Fruit fly (Drosophila melanogaster) whole organism, embryonic: ENCODE results near the gene CAH16.

Experiments
- CG10267 ChIP-seq: fragments of 200-800 bp; sonication (Bioruptor generic); optimal IDR thresholded peaks from 2 replicates; lab custom pipeline; 2018; ENCODE audit warnings: missing biosample characterization, mild to moderate bottlenecking, missing genetic modification characterization, moderate library complexity
- CG10431 ChIP-seq: fragments of 200-800 bp; sonication (Bioruptor generic); optimal IDR thresholded peaks from 3 replicates; lab custom pipeline; 2018; ENCODE audit warnings: missing biosample characterization, mild to moderate bottlenecking, missing genetic modification characterization
- CG15514 ChIP-seq: fragments of 200-800 bp; sonication (Bioruptor generic); optimal IDR thresholded peaks from 3 replicates; lab custom pipeline; 2017; ENCODE audit warnings: missing biosample characterization, missing genetic modification characterization, mild to moderate bottlenecking, moderate library complexity, missing genetic modification reagents
- CG17359 ChIP-seq: fragments of 200-800 bp; sonication (Bioruptor generic); optimal IDR thresholded peaks from 3 replicates; lab custom pipeline; 2018; ENCODE audit warnings: missing biosample characterization, mild to moderate bottlenecking, missing genetic modification characterization, moderate library complexity
- CG17829 ChIP-seq: fragments of 200-800 bp; optimal IDR thresholded peaks from 2 replicates; lab custom pipeline; 2019; ENCODE audit warnings: missing biosample characterization, mild to moderate bottlenecking, missing genetic modification characterization, moderate library complexity
- CG30020 ChIP-seq: fragments of 200-800 bp; optimal IDR thresholded peaks from 2 replicates; lab custom pipeline; 2019; ENCODE audit warnings: missing biosample characterization, mild to moderate bottlenecking, missing genetic modification characterization, moderate library complexity
- CG31365 ChIP-seq: fragments of 200-800 bp; sonication (Bioruptor generic); optimal IDR thresholded peaks from 2 replicates; lab custom pipeline; 2018; ENCODE audit warnings: missing biosample characterization, mild to moderate bottlenecking, missing genetic modification characterization
- CG33557 ChIP-seq: fragments of 200-800 bp; sonication (Bioruptor generic); optimal IDR thresholded peaks from 2 replicates; lab custom pipeline; 2019; ENCODE audit warnings: missing biosample characterization, mild to moderate bottlenecking, missing genetic modification characterization, moderate library complexity
- CG3407 ChIP-seq: fragments of 200-800 bp; sonication (Bioruptor generic); optimal IDR thresholded peaks from 2 replicates; lab custom pipeline; 2018; ENCODE audit warnings: missing biosample characterization, mild to moderate bottlenecking, missing genetic modification characterization
- CG3847 ChIP-seq: fragments of 200-800 bp; sonication (Bioruptor generic); IDR thresholded peaks from 2 replicates; pipeline ENCODE4 v1.3.6; 2022; ENCODE audit warnings: missing biosample characterization, missing genetic modification characterization
- CG5245 ChIP-seq: fragments of 200-800 bp; sonication (Bioruptor generic); optimal IDR thresholded peaks from 3 replicates; lab custom pipeline; 2016; ENCODE audit warnings: missing biosample characterization, missing genetic modification characterization
- CG6175 ChIP-seq: fragments of 200-800 bp; sonication (Bioruptor generic); IDR thresholded peaks from 3 replicates; pipeline ENCODE4 v1.3.6; 2022; ENCODE audit warnings: missing biosample characterization, missing genetic modification characterization
- CG6765 ChIP-seq: fragments of 200-800 bp; sonication (Bioruptor generic); optimal IDR thresholded peaks from 3 replicates; lab custom pipeline; 2017; ENCODE audit warnings: missing biosample characterization, mild to moderate bottlenecking, missing genetic modification characterization
- CG8089 ChIP-seq: fragments of 200-800 bp; sonication (Bioruptor generic); optimal IDR thresholded peaks from 3 replicates; lab custom pipeline; 2016; ENCODE audit warnings: missing biosample characterization, missing genetic modification characterization
- CG8290 ChIP-seq, 3 experiments: fragments of 200-800 bp; sonication (Bioruptor generic); optimal IDR thresholded peaks; 2 replicates each; lab custom pipeline; 2016 to 2019; ENCODE audit warnings: missing biosample characterization in 3 of 3, missing genetic modification characterization in 3 of 3, mild to moderate bottlenecking in 2 of 3, moderate library complexity in 1 of 3
- CrebB ChIP-seq: fragments of 200-800 bp; sonication (Bioruptor generic); optimal IDR thresholded peaks from 3 replicates; lab custom pipeline; 2018; ENCODE audit warnings: missing biosample characterization, mild to moderate bottlenecking, missing genetic modification characterization
- Dek ChIP-seq: fragments of 200-800 bp; sonication (Bioruptor generic); optimal IDR thresholded peaks from 3 replicates; lab custom pipeline; 2019; ENCODE audit warnings: missing biosample characterization, mild to moderate bottlenecking, missing genetic modification characterization, moderate library complexity
- Doc2 ChIP-seq: fragments of 200-800 bp; sonication (Bioruptor generic); IDR thresholded peaks from 2 replicates; pipeline ENCODE4 v1.3.6; 2022; ENCODE audit warnings: missing biosample characterization, missing genetic modification characterization
- Fer3 ChIP-seq: fragments of 200-800 bp; sonication (Bioruptor generic); optimal IDR thresholded peaks from 2 replicates; lab custom pipeline; 2018; ENCODE audit warnings: missing biosample characterization, mild to moderate bottlenecking, missing genetic modification characterization, moderate library complexity
- H15 ChIP-seq: fragments of 200-800 bp; sonication (Bioruptor generic); IDR thresholded peaks from 3 replicates; pipeline ENCODE4 v1.3.6; 2022; ENCODE audit warnings: missing biosample characterization, missing genetic modification characterization
- HLH4C ChIP-seq: fragments of 200-800 bp; sonication (Bioruptor generic); IDR thresholded peaks from 3 replicates; pipeline ENCODE4 v1.3.6; 2022; ENCODE audit warnings: missing biosample characterization, missing genetic modification characterization; ENCODE audit not compliant: partially characterized antibody
- Hand ChIP-seq: fragments of 200-800 bp; sonication (Bioruptor generic); optimal IDR thresholded peaks from 2 replicates; lab custom pipeline; 2017; ENCODE audit warnings: mild to moderate bottlenecking, missing biosample characterization, missing genetic modification reagents, missing genetic modification characterization
- Meics ChIP-seq: fragments of 200-800 bp; sonication (Bioruptor generic); optimal IDR thresholded peaks from 2 replicates; lab custom pipeline; 2017; ENCODE audit warnings: missing biosample characterization, mild to moderate bottlenecking, missing genetic modification characterization
- NC2β ChIP-seq: fragments of 200-800 bp; sonication (Bioruptor generic); optimal IDR thresholded peaks from 2 replicates; lab custom pipeline; 2016; ENCODE audit warnings: missing biosample characterization, missing genetic modification characterization
- NFAT ChIP-seq: fragments of 200-800 bp; sonication (Bioruptor generic); IDR thresholded peaks from 2 replicates; pipeline ENCODE4 v1.3.6; 2022; ENCODE audit warnings: missing biosample characterization, missing genetic modification characterization
- NfI ChIP-seq: fragments of 200-800 bp; sonication (Bioruptor generic); optimal IDR thresholded peaks from 3 replicates; lab custom pipeline; 2018; ENCODE audit warnings: missing biosample characterization, mild to moderate bottlenecking, missing genetic modification characterization, moderate library complexity
- Ptx1 ChIP-seq: fragments of 200-800 bp; sonication (Bioruptor generic); IDR thresholded peaks from 2 replicates; pipeline ENCODE4 v1.3.6; 2022; ENCODE audit warnings: missing biosample characterization, missing genetic modification characterization
- Sin3A ChIP-seq: fragments of >200 bp; optimal IDR thresholded peaks from 2 replicates; lab custom pipeline; 2018
- Xbp1 ChIP-seq: fragments of 200-800 bp; sonication (Bioruptor generic); optimal IDR thresholded peaks from 3 replicates; lab custom pipeline; 2016; ENCODE audit warnings: missing biosample characterization, mild to moderate bottlenecking, missing genetic modification characterization
- YL-1 ChIP-seq: fragments of 200-800 bp; sonication (Bioruptor generic); optimal IDR thresholded peaks from 3 replicates; lab custom pipeline; 2017; ENCODE audit warnings: missing biosample characterization, mild to moderate bottlenecking, missing genetic modification characterization
- bab2 ChIP-seq: fragments of 200-800 bp; sonication (Bioruptor generic); optimal IDR thresholded peaks from 2 replicates; lab custom pipeline; 2016; ENCODE audit warnings: missing biosample characterization, missing genetic modification characterization
- bigmax ChIP-seq: fragments of 200-800 bp; sonication (Bioruptor generic); optimal IDR thresholded peaks from 2 replicates; lab custom pipeline; 2018; ENCODE audit warnings: missing biosample characterization, mild to moderate bottlenecking, missing genetic modification characterization
- br ChIP-seq: fragments of >200 bp; optimal IDR thresholded peaks from 2 replicates; lab custom pipeline; 2017
- cwo ChIP-seq: fragments of 200-800 bp; sonication (Bioruptor generic); optimal IDR thresholded peaks from 3 replicates; lab custom pipeline; 2017; ENCODE audit warnings: missing biosample characterization, missing genetic modification characterization, mild to moderate bottlenecking, moderate library complexity, missing genetic modification reagents
- dati ChIP-seq: fragments of 200-800 bp; sonication (Bioruptor generic); IDR thresholded peaks from 2 replicates; pipeline ENCODE4 v1.3.6; 2022; ENCODE audit warnings: missing biosample characterization, missing genetic modification characterization
- dpn ChIP-seq, 2 experiments: fragments of 200-800 bp; sonication (Bioruptor generic); optimal IDR thresholded peaks; 3 replicates each; lab custom pipeline; 2016; ENCODE audit warnings: missing biosample characterization in 2 of 2, missing genetic modification characterization in 2 of 2
- grn ChIP-seq: fragments of 200-800 bp; sonication (Bioruptor generic); optimal IDR thresholded peaks from 3 replicates; lab custom pipeline; 2017; ENCODE audit warnings: missing biosample characterization, missing genetic modification characterization
- insv ChIP-seq, 2 experiments: fragments of 200-800 bp; sonication (Bioruptor generic); optimal IDR thresholded peaks; 3 replicates each; lab custom pipeline; 2016 to 2018; ENCODE audit warnings: missing biosample characterization in 2 of 2, missing genetic modification characterization in 2 of 2
- mirr ChIP-seq: fragments of 200-800 bp; sonication (Bioruptor generic); optimal IDR thresholded peaks from 3 replicates; lab custom pipeline; 2018; ENCODE audit warnings: missing biosample characterization, mild to moderate bottlenecking, missing genetic modification characterization
- nerfin-1 ChIP-seq: fragments of 200-800 bp; sonication (Bioruptor generic); optimal IDR thresholded peaks from 3 replicates; lab custom pipeline; 2019; ENCODE audit warnings: missing biosample characterization, mild to moderate bottlenecking, missing genetic modification characterization, moderate library complexity
- onecut ChIP-seq: fragments of 200-800 bp; sonication (Bioruptor generic); IDR thresholded peaks from 2 replicates; pipeline ENCODE4 v1.3.6; 2022; ENCODE audit warnings: missing biosample characterization, missing genetic modification characterization
- otp ChIP-seq: fragments of 200-800 bp; sonication (Bioruptor generic); IDR thresholded peaks from 3 replicates; pipeline ENCODE4, ENCODE4 v1.3.6; 2022; ENCODE audit warnings: missing biosample characterization, missing genetic modification characterization
- pb ChIP-seq: fragments of 200-800 bp; sonication (Bioruptor generic); optimal IDR thresholded peaks from 3 replicates; lab custom pipeline; 2016; ENCODE audit warnings: missing biosample characterization, missing genetic modification characterization
- pho ChIP-seq: fragments of 200-800 bp; sonication (Bioruptor generic); optimal IDR thresholded peaks from 2 replicates; lab custom pipeline; 2016; ENCODE audit warnings: missing biosample characterization, missing genetic modification characterization
- pita ChIP-seq: fragments of 200-800 bp; sonication (Bioruptor generic); optimal IDR thresholded peaks from 2 replicates; lab custom pipeline; 2017; ENCODE audit warnings: missing biosample characterization, mild to moderate bottlenecking, missing genetic modification characterization
- row ChIP-seq: fragments of 200-800 bp; sonication (Bioruptor generic); IDR thresholded peaks from 3 replicates; pipeline ENCODE4 v1.3.6; 2022; ENCODE audit warnings: missing biosample characterization, missing genetic modification characterization
- vfl ChIP-seq: fragments of 200-800 bp; sonication (Bioruptor generic); optimal IDR thresholded peaks from 2 replicates; lab custom pipeline; 2016; ENCODE audit warnings: missing biosample characterization, missing genetic modification characterization
- vvl ChIP-seq: fragments of 200-800 bp; sonication (Bioruptor generic); IDR thresholded peaks from 2 replicates; pipeline ENCODE4 v1.3.6; 2022; ENCODE audit warnings: missing biosample characterization, missing genetic modification characterization
- wek ChIP-seq: fragments of 200-800 bp; sonication (Bioruptor generic); optimal IDR thresholded peaks from 3 replicates; lab custom pipeline; 2018; ENCODE audit warnings: missing biosample characterization, mild to moderate bottlenecking, missing genetic modification characterization, moderate library complexity

The CAH16 gene

DNA sequence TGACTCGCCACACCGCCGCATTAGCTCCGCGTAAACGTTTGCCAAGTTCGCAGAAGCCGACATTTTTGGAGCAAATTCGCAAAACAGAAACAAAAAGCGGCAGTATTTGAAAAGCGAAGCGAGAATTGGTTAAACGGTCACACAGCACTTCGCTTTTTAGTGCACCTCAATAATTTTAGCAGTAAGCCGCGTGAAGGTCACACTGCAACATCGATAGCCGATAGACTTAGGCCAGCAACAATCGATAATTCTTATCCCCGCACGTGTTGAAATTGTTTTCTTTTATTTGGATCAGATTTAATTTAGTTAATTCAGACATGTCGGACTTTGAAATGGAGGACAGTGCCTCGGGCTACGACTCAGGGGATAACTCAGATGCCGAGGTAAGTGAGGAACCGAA, 46.8 kb upstream of the CAH16 start, which contains the start of the genes Zwilch and CG1542 (continued):
- no peak for TF ChIP-seq H15 (GFP tag; lab: Robert Waterston, UW)
- peak; percentile 80 for TF ChIP-seq cwo
- no peak for TF ChIP-seq Xbp1 (GFP tag; lab: Kevin White, UChicago)
- no peak for TF ChIP-seq otp (GFP tag; lab: Robert Waterston, UW)
- TF ChIP-seq nerfin-1 (tag; lab: Kevin White, UChicago) = no peak
- peak; percentile 57; the same call in 1 of the 2 replicates for TF ChIP-seq vvl (GFP tag; lab: Robert Waterston, UW)
- no peak for TF ChIP-seq CG6765 (GFP tag; lab: Kevin White, UChicago)
- TF ChIP-seq HLH4C (GFP tag; lab: Robert Waterston, UW) = peak; percentile 81
- no peak for TF ChIP-seq dati (GFP tag; lab: Robert Waterston, UW)
- peak; percentile 41 for TF ChIP-seq CG17829 (tag; lab: Kevin White, UChicago)
- TF ChIP-seq CG8089 (GFP tag; lab: Kevin White, UChicago) = no peak
- TF ChIP-seq Sin3A (lab: Kevin White, UChicago) = peak; percentile 58

DNA sequence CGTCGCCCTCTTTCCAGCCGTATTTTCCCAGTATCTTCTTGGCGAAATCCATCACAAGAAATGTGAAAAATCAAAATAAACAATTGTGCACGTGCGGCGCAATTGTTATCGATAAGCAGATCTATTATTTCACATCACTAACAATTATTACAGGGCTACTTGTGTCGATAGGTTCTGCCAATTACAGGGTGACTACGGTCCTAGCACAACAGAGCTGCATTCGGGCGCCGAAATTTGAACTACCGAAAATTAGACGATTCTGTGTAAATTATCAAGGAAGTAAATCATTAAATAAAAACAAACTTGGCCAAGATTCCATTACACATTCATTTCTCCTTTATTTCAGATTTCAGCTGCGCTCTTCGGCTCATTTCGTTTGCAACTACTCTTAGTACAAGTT, 44.2 kb upstream of the CAH16 start, which contains the start of gene CG15561:
CG15561 (minus strand) TSS at position 113 of the 400 bp plus-strand sequence.
- TF ChIP-seq br (lab: Kevin White, UChicago) = no peak
- TF ChIP-seq NfI (GFP tag; lab: Kevin White, UChicago) = peak; percentile 77
- peak; percentile 47 for TF ChIP-seq Meics (GFP tag; lab: Kevin White, UChicago)
- peak; percentile 64 for TF ChIP-seq mirr (GFP tag; lab: Kevin White, UChicago)
- TF ChIP-seq bab2 (GFP tag; lab: Kevin White, UChicago) = peak; percentile 23
- TF ChIP-seq CG3407 = peak; percentile 49
- TF ChIP-seq Doc2 (GFP tag; lab: Robert Waterston, UW) = no peak
- TF ChIP-seq pita (GFP tag; lab: Kevin White, UChicago) = no peak
- peak; percentile 48 for TF ChIP-seq pb (GFP tag; lab: Kevin White, UChicago)
- peak; percentile 31 for TF ChIP-seq CG10431 (GFP tag; lab: Kevin White, UChicago)
- peak; percentile 64 for TF ChIP-seq CrebB (tag; lab: Kevin White, UChicago)
- TF ChIP-seq nerfin-1 (tag; lab: Kevin White, UChicago) = peak; percentile 51
- peak; percentile 37 for TF ChIP-seq CG17359 (tag; lab: Kevin White, UChicago)
- TF ChIP-seq bigmax = peak; percentile 67
- TF ChIP-seq YL-1 (GFP tag; lab: Kevin White, UChicago) = peak; percentile 96
- peak; percentile 38 to 67 for TF ChIP-seq dpn (GFP tag; optimal IDR thresholded peaks at IDR 0.05; lab: Kevin White, UChicago)
- TF ChIP-seq CG6175 (GFP tag; lab: Robert Waterston, UW) = no peak
- TF ChIP-seq NC2β (GFP tag; lab: Kevin White, UChicago) = peak; percentile 44
- no peak for TF ChIP-seq Dek (tag; lab: Kevin White, UChicago)
- peak; percentile 55 for TF ChIP-seq Fer3 (tag; lab: Kevin White, UChicago)
- no peak for TF ChIP-seq NFAT (GFP tag; lab: Robert Waterston, UW)
- peak; percentile 64 for TF ChIP-seq CG30020 (tag; lab: Kevin White, UChicago)
- TF ChIP-seq CG3847 (GFP tag; lab: Robert Waterston, UW) = no peak
- peak; percentile 48 for TF ChIP-seq vfl
- no peak for TF ChIP-seq CG31365
- TF ChIP-seq Hand = no peak
- peak; percentile 53 for TF ChIP-seq wek
- TF ChIP-seq pho (GFP tag; lab: Kevin White, UChicago) = peak; percentile 2
- peak; percentile 49 for TF ChIP-seq CG10267 (tag; lab: Kevin White, UChicago)
- peak in 1 of 2 experiments; percentile 31 for TF ChIP-seq insv (GFP tag; optimal IDR thresholded peaks at IDR 0.05; lab: Kevin White, UChicago)
- peak; percentile 66 for TF ChIP-seq CG33557
- TF ChIP-seq CG8089 (GFP tag; lab: Kevin White, UChicago) = peak; percentile 29
- TF ChIP-seq grn (GFP tag; lab: Kevin White, UChicago) = no peak
- peak; percentile 81 for TF ChIP-seq CG15514 (GFP tag; lab: Kevin White, UChicago)
- TF ChIP-seq Ptx1 (GFP tag; lab: Robert Waterston, UW) = no peak
- TF ChIP-seq CG5245 (GFP tag; lab: Kevin White, UChicago) = peak; percentile 3
- peak; percentile 71 for TF ChIP-seq onecut
- no peak for TF ChIP-seq CG8290 (GFP tag; optimal IDR thresholded peaks at IDR 0.05; lab: Kevin White, UChicago)
- no peak for TF ChIP-seq CG8290 (tag; optimal IDR thresholded peaks at IDR 0.05; lab: Kevin White, UChicago)
- TF ChIP-seq row (GFP tag; lab: Robert Waterston, UW) = no peak
